Worm (Caenorhabditis elegans) whole organism, mixed stage, embryonic: ENCODE results near the gene B0507.3.
"Not testable (repeated sequence)": the region's sequence is repeated elsewhere in the genome, so short reads cannot be mapped to it uniquely, and the experiment has no call there.

Experiments
- M03D4.4 ChIP-seq: sonication (generic microtip); optimal IDR thresholded peaks from 2 replicates; lab custom pipeline; 2017; ENCODE audit warnings: mild to moderate bottlenecking, missing genetic modification characterization, missing compliant biosample characterization
- bed-3 ChIP-seq: fragments of 200-800 bp; sonication (Bioruptor generic); optimal IDR thresholded peaks from 3 replicates; lab custom pipeline; 2018; ENCODE audit warnings: mild to moderate bottlenecking, missing genetic modification characterization, moderate library complexity, missing compliant biosample characterization
- blmp-1 ChIP-seq: fragments of 150-350 bp; optimal IDR thresholded peaks from 2 replicates; lab custom pipeline; 2014; ENCODE audit warnings: missing biosample characterization, missing genetic modification characterization
- ceh-39 ChIP-seq: fragments of 150-350 bp; optimal IDR thresholded peaks from 2 replicates; lab custom pipeline; 2014; ENCODE audit warnings: missing biosample characterization, missing genetic modification characterization
- ceh-43 ChIP-seq: fragments of 200-800 bp; sonication (Bioruptor generic); optimal IDR thresholded peaks from 2 replicates; lab custom pipeline; 2018; ENCODE audit warnings: mild to moderate bottlenecking, missing genetic modification characterization, moderate library complexity, missing compliant biosample characterization
- ceh-83 ChIP-seq: fragments of 200-800 bp; sonication (Bioruptor generic); optimal IDR thresholded peaks from 2 replicates; lab custom pipeline; 2018; ENCODE audit warnings: mild to moderate bottlenecking, missing genetic modification characterization, missing compliant biosample characterization
- cnd-1 ChIP-seq: fragments of 200-800 bp; sonication (Bioruptor generic); optimal IDR thresholded peaks from 2 replicates; lab custom pipeline; 2018; ENCODE audit warnings: mild to moderate bottlenecking, missing genetic modification characterization, missing compliant biosample characterization
- drap-1 ChIP-seq: fragments of 200-800 bp; sonication (Bioruptor generic); optimal IDR thresholded peaks from 3 replicates; lab custom pipeline; 2018; ENCODE audit warnings: mild to moderate bottlenecking, missing genetic modification characterization, missing compliant biosample characterization
- flh-1 ChIP-seq: fragments of 200-800 bp; sonication (Bioruptor generic); optimal IDR thresholded peaks from 2 replicates; lab custom pipeline; 2018; ENCODE audit warnings: mild to moderate bottlenecking, missing genetic modification characterization, moderate library complexity, missing compliant biosample characterization
- ham-2 ChIP-seq: fragments of 200-800 bp; sonication (Bioruptor generic); optimal IDR thresholded peaks from 2 replicates; lab custom pipeline; 2018; ENCODE audit warnings: mild to moderate bottlenecking, missing genetic modification characterization, missing compliant biosample characterization
- hlh-1 ChIP-seq: fragments of 150-350 bp; optimal IDR thresholded peaks from 2 replicates; lab custom pipeline; 2014; ENCODE audit warnings: missing biosample characterization, missing genetic modification reagents, missing genetic modification characterization
- lsy-2 ChIP-seq: fragments of 150-350 bp; optimal IDR thresholded peaks from 2 replicates; lab custom pipeline; 2014; ENCODE audit warnings: missing biosample characterization, missing genetic modification characterization
- mab-5 ChIP-seq: fragments of 150-350 bp; optimal IDR thresholded peaks from 2 replicates; lab custom pipeline; 2014; ENCODE audit warnings: missing biosample characterization, missing genetic modification characterization
- mep-1 ChIP-seq: fragments of 150-350 bp; optimal IDR thresholded peaks from 2 replicates; lab custom pipeline; 2017; ENCODE audit warnings: missing biosample characterization, missing genetic modification reagents, missing genetic modification characterization, inconsistent platforms
- mls-2 ChIP-seq: sonication (generic microtip); optimal IDR thresholded peaks from 2 replicates; lab custom pipeline; 2016; ENCODE audit warnings: mild to moderate bottlenecking, missing genetic modification characterization, moderate library complexity, missing compliant biosample characterization
- nhr-12 ChIP-seq: fragments of 150-350 bp; optimal IDR thresholded peaks from 2 replicates; lab custom pipeline; 2014; ENCODE audit warnings: missing biosample characterization, missing genetic modification characterization
- nhr-2 ChIP-seq: fragments of 150-350 bp; optimal IDR thresholded peaks from 2 replicates; lab custom pipeline; 2014; ENCODE audit warnings: missing biosample characterization, missing genetic modification characterization
- nhr-237 ChIP-seq: fragments of 150-350 bp; optimal IDR thresholded peaks from 2 replicates; lab custom pipeline; 2014; ENCODE audit warnings: missing biosample characterization, missing genetic modification characterization
- nhr-28 ChIP-seq: fragments of 150-350 bp; optimal IDR thresholded peaks from 2 replicates; lab custom pipeline; 2014; ENCODE audit warnings: missing biosample characterization, missing genetic modification characterization
- nhr-76 ChIP-seq: sonication (generic microtip); optimal IDR thresholded peaks from 2 replicates; lab custom pipeline; 2017; ENCODE audit warnings: missing biosample characterization, missing genetic modification characterization
- pha-4 ChIP-seq: fragments of 150-350 bp; optimal IDR thresholded peaks from 2 replicates; lab custom pipeline; 2018; ENCODE audit warnings: missing biosample characterization, missing genetic modification reagents, missing genetic modification characterization
- sem-2 ChIP-seq: fragments of 200-800 bp; sonication (Bioruptor generic); optimal IDR thresholded peaks from 2 replicates; lab custom pipeline; 2018; ENCODE audit warnings: mild to moderate bottlenecking, missing genetic modification characterization, missing compliant biosample characterization
- snpc-4 ChIP-seq: fragments of 150-350 bp; optimal IDR thresholded peaks from 2 replicates; lab custom pipeline; 2014; ENCODE audit warnings: missing biosample characterization, missing genetic modification characterization
- sptf-1 ChIP-seq: sonication (generic microtip); optimal IDR thresholded peaks from 2 replicates; lab custom pipeline; 2017; ENCODE audit warnings: mild to moderate bottlenecking, missing genetic modification characterization, moderate library complexity, missing compliant biosample characterization
- tbx-8 ChIP-seq: fragments of 200-800 bp; sonication (Bioruptor generic); optimal IDR thresholded peaks from 2 replicates; lab custom pipeline; 2018; ENCODE audit warnings: mild to moderate bottlenecking, missing genetic modification characterization, moderate library complexity, missing compliant biosample characterization
- unc-120 ChIP-seq: sonication (generic microtip); optimal IDR thresholded peaks from 2 replicates; lab custom pipeline; 2017; ENCODE audit warnings: missing genetic modification characterization, missing compliant biosample characterization; ENCODE audit not compliant: poor library complexity, severe bottlenecking
- zip-8 ChIP-seq: fragments of 150-350 bp; optimal IDR thresholded peaks from 2 replicates; lab custom pipeline; 2014; ENCODE audit warnings: missing biosample characterization, missing genetic modification characterization
- ztf-11 ChIP-seq: fragments of 150-350 bp; optimal IDR thresholded peaks from 2 replicates; lab custom pipeline; 2014; ENCODE audit warnings: missing biosample characterization, missing genetic modification characterization

B0507.3 gene

ce11 chrV:8768481-8768959 is at the start of gene B0507.3:
TSS of gene B0507.3 (plus strand) at chrV:8768909.
- TF ChIP-seq drap-1 (no peak), ceh-39 (tag; lab: Kevin White, UChicago) (no peak)

- TF ChIP-seq ham-2 (GFP tag; lab: Kevin White, UChicago); mab-5 (tag; lab: Kevin White, UChicago); lsy-2: not testable (repeated sequence)
Measured at ce11 chrV:8722160-8722559, 46.5 kb upstream of the B0507.3 start, which contains the start of gene ZC196.8. TSS of gene ZC196.8 (minus strand) at chrV:8722260.

- TF ChIP-seq pha-4, mab-5, mls-2 (tag; lab: Kevin White, UChicago): not testable (repeated sequence)
- TF ChIP-seq, all 35 proteins: peak for 0; not testable (repeated sequence) for 35
Measured at ce11 chrV:8726228-8726627, 42.5 kb upstream of the B0507.3 start, which contains the start of gene droe-8. TSS of gene droe-8 (plus strand) at chrV:8726528.

ce11 chrV:8727077-8727476 is 41.6 kb upstream of the B0507.3 start, which contains the start of gene ZC196.9:
TSS of gene ZC196.9 (minus strand) at chrV:8727177.
- no peak for TF ChIP-seq mls-2 (tag; lab: Kevin White, UChicago)
- TF ChIP-seq mab-5 (tag; lab: Kevin White, UChicago) = no peak

- no peak for TF ChIP-seq tbx-8 (GFP tag; lab: Kevin White, UChicago)
Measured at ce11 chrV:8729100-8729499, 39.6 kb upstream of the B0507.3 start, which contains the start of gene ZC196.5. TSS of gene ZC196.5 (plus strand) at chrV:8729400.

- no peak for TF ChIP-seq tbx-8 (GFP tag; lab: Kevin White, UChicago)
Measured at ce11 chrV:8730991-8731390, 37.7 kb upstream of the B0507.3 start.

- TF ChIP-seq ztf-11 (tag; lab: Kevin White, UChicago) (no peak), ceh-43 (GFP tag; lab: Kevin White, UChicago) (no peak), flh-1 (GFP tag; lab: Kevin White, UChicago) (no peak), sem-2 (no peak), cnd-1 (no peak), M03D4.4 (no peak), pha-4 (tag; lab: Kevin White, UChicago) (no peak), nhr-76 (no peak), nhr-237 (no peak), mab-5 (tag; lab: Kevin White, UChicago) (no peak), nhr-2 (no peak)
Measured at ce11 chrV:8732934-8733333, 35.8 kb upstream of the B0507.3 start, which contains the start of gene ZC196.4. TSS of gene ZC196.4 (plus strand) at chrV:8733106.

- TF ChIP-seq hlh-1 (tag; lab: Kevin White, UChicago) = no peak
- no peak for TF ChIP-seq pha-4 (tag; lab: Kevin White, UChicago)
- TF ChIP-seq ceh-83 = no peak
- no peak for TF ChIP-seq nhr-28 (tag; lab: Kevin White, UChicago)
- TF ChIP-seq ham-2 (GFP tag; lab: Kevin White, UChicago) = no peak
- TF ChIP-seq zip-8 = no peak
- no peak for TF ChIP-seq M03D4.4
- no peak for TF ChIP-seq bed-3 (GFP tag; lab: Kevin White, UChicago)
- TF ChIP-seq mep-1 (tag; lab: Kevin White, UChicago) = no peak
- no peak for TF ChIP-seq nhr-12 (tag; lab: Kevin White, UChicago)
- no peak for TF ChIP-seq snpc-4
- TF ChIP-seq nhr-237 = no peak
- no peak for TF ChIP-seq sptf-1 (tag; lab: Kevin White, UChicago)
- TF ChIP-seq cnd-1 = no peak
- TF ChIP-seq unc-120 (tag; lab: Kevin White, UChicago) = no peak
- TF ChIP-seq blmp-1 (tag; lab: Kevin White, UChicago) = no peak
Measured at ce11 chrV:8736369-8736768, 32.3 kb upstream of the B0507.3 start, which contains the start of gene ZC196.3. TSS of gene ZC196.3 (plus strand) at chrV:8736669.
